Worm (Caenorhabditis elegans) whole organism, L4/young adult: ENCODE results near the gene F31B9.2.

Source experiments
- W03F9.2 ChIP-seq: fragments of 150-350 bp; optimal IDR thresholded peaks from 2 replicates; lab custom pipeline; 2014; ENCODE audit warnings: missing biosample characterization, missing genetic modification characterization
- dao-5 ChIP-seq: sonication (generic microtip); optimal IDR thresholded peaks from 2 replicates; lab custom pipeline; 2016; ENCODE audit warnings: missing genotype, missing genetic modification characterization, moderate library complexity, missing compliant biosample characterization
- him-1 ChIP-seq: sonication (generic microtip); optimal IDR thresholded peaks from 2 replicates; lab custom pipeline; 2016; ENCODE audit warnings: missing genotype, missing genetic modification reagents, missing genetic modification characterization, missing compliant biosample characterization

ce11 chrX:15939759-15940334 is 22.7 kb downstream of the F31B9.2 start:
- TF ChIP-seq dao-5 (tag; lab: Kevin White, UChicago) (no peak), W03F9.2 (tag; lab: Kevin White, UChicago) (no peak), him-1 (tag; lab: Kevin White, UChicago) (no peak)
